Fruit fly (Drosophila melanogaster): ENCODE measurements around the gene Pex5.

Pex5 gene

dm6 chrX:1832699-1833098, 36.2 kb downstream of the Pex5 start:
- TF ChIP-seq noc (tag; optimal IDR thresholded peaks at IDR 0.05): peak; percentile 9

- TF ChIP-seq noc (tag; optimal IDR thresholded peaks at IDR 0.05): no peak
Measured at dm6 chrX:1831219-1831555, 37.7 kb downstream of the Pex5 start.

- peak; percentile 98 for TF ChIP-seq noc (tag; optimal IDR thresholded peaks at IDR 0.05)
Measured at dm6 chrX:1830396-1831218, 38.3 kb downstream of the Pex5 start.

dm6 chrX:1828097-1828496, 40.8 kb downstream of the Pex5 start:
- no peak for TF ChIP-seq noc (tag; optimal IDR thresholded peaks at IDR 0.05)

dm6 chrX:1825912-1826862, 42.7 kb downstream of the Pex5 start:
- no peak for TF ChIP-seq noc (tag; optimal IDR thresholded peaks at IDR 0.05)

dm6 chrX:1824610-1824948, 44.3 kb downstream of the Pex5 start:
- TF ChIP-seq noc (tag; optimal IDR thresholded peaks at IDR 0.05): no peak

dm6 chrX:1823883-1824609, 44.8 kb downstream of the Pex5 start:
- TF ChIP-seq noc (tag; optimal IDR thresholded peaks at IDR 0.05): no peak

dm6 chrX:1822281-1822680, 46.6 kb downstream of the Pex5 start, which contains the start of gene CG14811:
Gene CG14811, minus strand, starts transcription at chrX:1822381.
- TF ChIP-seq noc (tag; optimal IDR thresholded peaks at IDR 0.05): no peak

dm6 chrX:1821039-1821438, 47.8 kb downstream of the Pex5 start:
- TF ChIP-seq noc (tag; optimal IDR thresholded peaks at IDR 0.05): no peak

dm6 chrX:1820241-1820640, 48.6 kb downstream of the Pex5 start, which contains the start of gene CG14810:
Gene CG14810, minus strand, starts transcription at chrX:1820341.
- TF ChIP-seq noc (tag; optimal IDR thresholded peaks at IDR 0.05): no peak

- no peak for TF ChIP-seq noc (tag; optimal IDR thresholded peaks at IDR 0.05)
Measured at dm6 chrX:1819026-1819425, 49.8 kb downstream of the Pex5 start.
